Fruit fly (Drosophila melanogaster): Measurements from ENCODE around the gene Lint-1.

Gene Lint-1

dm6 chrX:11136587-11137512, 12.3 kb upstream of the Lint-1 start, which contains the start of gene Klp10A (continued):
- TF ChIP-seq CG9437 (GFP tag; optimal IDR thresholded peaks at IDR 0.05) (peak; percentile 3), HmgZ (tag; optimal IDR thresholded peaks at IDR 0.05) (peak; percentile 22), CG13775 (GFP tag; optimal IDR thresholded peaks at IDR 0.05) (no peak), CG3163 (GFP tag; optimal IDR thresholded peaks at IDR 0.05) (no peak), HHEX (GFP tag; optimal IDR thresholded peaks at IDR 0.05) (peak; percentile 7), CG8478 (optimal IDR thresholded peaks at IDR 0.05) (peak; percentile 75), CG32767 (GFP tag; IDR thresholded peaks at IDR 0.05) (0 out of 2 replicates have a peak, but pooled peaks have one; percentile 24), pho (GFP tag; optimal IDR thresholded peaks at IDR 0.05) (peak; percentile 7), CG11247 (GFP tag; IDR thresholded peaks at IDR 0.05) (peak; percentile 21; the same call in 1 of the 2 replicates), jumu (GFP tag; optimal IDR thresholded peaks at IDR 0.05) (peak; percentile 3), eyg (GFP tag; optimal IDR thresholded peaks at IDR 0.05) (no peak), CG17186 (GFP tag; optimal IDR thresholded peaks at IDR 0.05) (peak; percentile 47), dm (GFP tag; optimal IDR thresholded peaks at IDR 0.05) (peak; percentile 0), CoRest (tag; optimal IDR thresholded peaks at IDR 0.05) (peak; percentile 24)

dm6 chrX:11137566-11138186, 11.4 kb upstream of the Lint-1 start, which contains the start of gene CDK2AP1:
Gene CDK2AP1 (plus strand): TSS chrX:11137859.
- TF ChIP-seq CG12659 (GFP tag; optimal IDR thresholded peaks at IDR 0.05), result peak; percentile 50
- peak; percentile 35; the same call in 1 of the 2 replicates for TF ChIP-seq H2.0 (GFP tag; IDR thresholded peaks at IDR 0.05)
- TF ChIP-seq slp2 (GFP tag; optimal IDR thresholded peaks at IDR 0.05), result peak; percentile 11
- TF ChIP-seq amos (GFP tag; IDR thresholded peaks at IDR 0.05; ENCODE audit: partially characterized antibody), result peak; percentile 80
- TF ChIP-seq CTCF (GFP tag; optimal IDR thresholded peaks at IDR 0.05), result no peak
- peak; percentile 65 for TF ChIP-seq unc-4 (GFP tag; IDR thresholded peaks at IDR 0.05; ENCODE audit: partially characterized antibody)
- peak; percentile 49 for TF ChIP-seq chn (GFP tag; optimal IDR thresholded peaks at IDR 0.05)
- peak; percentile 60 for TF ChIP-seq mam (GFP tag; optimal IDR thresholded peaks at IDR 0.05)
- no peak for TF ChIP-seq Fer2 (tag; optimal IDR thresholded peaks at IDR 0.05)
- TF ChIP-seq gcm (GFP tag; optimal IDR thresholded peaks at IDR 0.05), result no peak
- TF ChIP-seq CG11398 (GFP tag; optimal IDR thresholded peaks at IDR 0.05), result peak; percentile 4
- TF ChIP-seq fd3F (GFP tag; optimal IDR thresholded peaks at IDR 0.05), result no peak
- TF ChIP-seq CG13894 (tag; optimal IDR thresholded peaks at IDR 0.05), result peak; percentile 31
- peak; percentile 15 for TF ChIP-seq CG9817 (tag; optimal IDR thresholded peaks at IDR 0.05)
- peak; percentile 69; the same call in 3 of the 4 replicates for TF ChIP-seq Dll (GFP tag; IDR thresholded peaks at IDR 0.05; ENCODE audit: partially characterized antibody)
- TF ChIP-seq CG17802 (tag; optimal IDR thresholded peaks at IDR 0.05), result peak; percentile 86
- no peak for TF ChIP-seq Nf-YB (GFP tag; optimal IDR thresholded peaks at IDR 0.05)
- TF ChIP-seq MESR4 (GFP tag; optimal IDR thresholded peaks at IDR 0.05), result peak; percentile 88
- peak; percentile 27; the same call in 1 of the 2 replicates for TF ChIP-seq CG2129 (GFP tag; IDR thresholded peaks at IDR 0.05; ENCODE audit: partially characterized antibody)
- no peak for TF ChIP-seq CG31441 (GFP tag; IDR thresholded peaks at IDR 0.05)
- TF ChIP-seq CG14965 (GFP tag; optimal IDR thresholded peaks at IDR 0.05; ENCODE audit: borderline replicate concordance), result no peak
- TF ChIP-seq CG3407 (GFP tag; optimal IDR thresholded peaks at IDR 0.05), result no peak
- peak; percentile 39 for TF ChIP-seq CG2712 (tag; optimal IDR thresholded peaks at IDR 0.05)
- TF ChIP-seq luna (GFP tag; optimal IDR thresholded peaks at IDR 0.05), result no peak
- TF ChIP-seq row (GFP tag; IDR thresholded peaks at IDR 0.05), result peak; percentile 77
- peak in 1 of 2 experiments; percentile 7 for TF ChIP-seq bsh (GFP tag; optimal IDR thresholded peaks at IDR 0.05)
- no peak for TF ChIP-seq CG3281 (GFP tag; optimal IDR thresholded peaks at IDR 0.05)
- no peak for TF ChIP-seq CG11695 (GFP tag; IDR thresholded peaks at IDR 0.05)
- peak; percentile 40; the same call in 1 of the 2 replicates for TF ChIP-seq klu (GFP tag; IDR thresholded peaks at IDR 0.05)
- TF ChIP-seq dm (GFP tag; optimal IDR thresholded peaks at IDR 0.05), result peak; percentile 14
- TF ChIP-seq CG4328 (GFP tag; optimal IDR thresholded peaks at IDR 0.05), result no peak
- TF ChIP-seq CG6175 (GFP tag; IDR thresholded peaks at IDR 0.05), result no peak
- TF ChIP-seq CG14860 (GFP tag; IDR thresholded peaks at IDR 0.05; ENCODE audit: partially characterized antibody), result peak; percentile 72

Data from whole organism, embryonic.